Worm (Caenorhabditis elegans): ENCODE measurements around the gene F17E9.2.

ce11 chrIV:8339636-8340035 is 16.1 kb upstream of the F17E9.2 start, which contains the start of gene lgc-6:
- TF ChIP-seq ama-1 (optimal IDR thresholded peaks at IDR 0.05) (no peak), skn-1 (tag; optimal IDR thresholded peaks at IDR 0.05) (no peak), nhr-23 (tag; optimal IDR thresholded peaks at IDR 0.05) (no peak), fos-1 (tag; optimal IDR thresholded peaks at IDR 0.05) (no peak), egl-27 (tag; optimal IDR thresholded peaks at IDR 0.05) (no peak), blmp-1 (tag; optimal IDR thresholded peaks at IDR 0.05; ENCODE audit: insufficient read depth) (no peak), ztf-1 (GFP tag; conservative IDR thresholded peaks at IDR 0.05) (no peak), elt-1 (tag; optimal IDR thresholded peaks at IDR 0.05) (no peak), mdl-1 (tag; optimal IDR thresholded peaks at IDR 0.05) (no peak), lin-13 (GFP tag; optimal IDR thresholded peaks at IDR 0.05) (no peak), ceh-16 (tag; optimal IDR thresholded peaks at IDR 0.05) (no peak), lin-39 (tag; optimal IDR thresholded peaks at IDR 0.05) (no peak)

Data from whole organism, L2 larva.